Fruit fly (Drosophila melanogaster) whole organism, embryonic: ENCODE data around the gene Snx1.
A peak's percentile ranks its signal among the peaks of the same experiment; 100 is the strongest.

Experiments used
- Ada2b ChIP-seq: fragments of 200-800 bp; sonication (Bioruptor generic); IDR thresholded peaks from 2 replicates; pipeline ENCODE4 v1.3.6; 2022; ENCODE audit warnings: missing biosample characterization, missing genetic modification characterization
- Adf1 ChIP-seq: fragments of 200-800 bp; sonication (Bioruptor generic); IDR thresholded peaks from 2 replicates; pipeline ENCODE4 v1.3.6; 2022; ENCODE audit warnings: missing biosample characterization, missing genetic modification characterization
- Asciz ChIP-seq: fragments of 200-800 bp; sonication (Bioruptor generic); optimal IDR thresholded peaks from 2 replicates; lab custom pipeline; 2017; ENCODE audit warnings: missing biosample characterization, mild to moderate bottlenecking, missing genetic modification characterization, missing genetic modification reagents
- Bdp1 ChIP-seq: fragments of 200-800 bp; sonication (Bioruptor generic); optimal IDR thresholded peaks from 3 replicates; lab custom pipeline; 2016; ENCODE audit warnings: missing biosample characterization, missing genetic modification characterization
- CG10209 ChIP-seq: fragments of 200-800 bp; sonication (Bioruptor generic); optimal IDR thresholded peaks from 3 replicates; lab custom pipeline; 2017; ENCODE audit warnings: missing biosample characterization, mild to moderate bottlenecking, missing genetic modification characterization, missing genetic modification reagents
- CG12391 ChIP-seq: fragments of 200-800 bp; sonication (Bioruptor generic); optimal IDR thresholded peaks from 3 replicates; lab custom pipeline; 2018; ENCODE audit warnings: missing biosample characterization, mild to moderate bottlenecking, missing genetic modification characterization, moderate library complexity
- CG12942 ChIP-seq: fragments of 200-800 bp; sonication (Bioruptor generic); optimal IDR thresholded peaks from 3 replicates; lab custom pipeline; 2016; ENCODE audit warnings: missing biosample characterization, missing genetic modification characterization
- CG15696 ChIP-seq: fragments of 200-800 bp; sonication (Bioruptor generic); optimal IDR thresholded peaks from 2 replicates; lab custom pipeline; 2019; ENCODE audit warnings: missing biosample characterization, mild to moderate bottlenecking, missing genetic modification characterization, moderate library complexity
- CG17328 ChIP-seq: fragments of 200-800 bp; sonication (Bioruptor generic); IDR thresholded peaks from 2 replicates; pipeline ENCODE4 v1.3.6; 2022; ENCODE audit warnings: missing biosample characterization, missing genetic modification characterization
- CG18011 ChIP-seq: fragments of 200-800 bp; sonication (Bioruptor generic); optimal IDR thresholded peaks from 2 replicates; lab custom pipeline; 2017; ENCODE audit warnings: missing biosample characterization, missing genetic modification characterization, mild to moderate bottlenecking, moderate library complexity, missing genotype
- CG18476 ChIP-seq: fragments of 200-800 bp; sonication (Bioruptor generic); optimal IDR thresholded peaks from 2 replicates; lab custom pipeline; 2016; ENCODE audit warnings: missing biosample characterization, mild to moderate bottlenecking, missing genetic modification characterization
- CG2120 ChIP-seq: fragments of 200-800 bp; sonication (Bioruptor generic); optimal IDR thresholded peaks from 3 replicates; lab custom pipeline; 2016; ENCODE audit warnings: missing biosample characterization, missing genetic modification characterization
- CG3838 ChIP-seq: fragments of 200-800 bp; sonication (Bioruptor generic); optimal IDR thresholded peaks from 3 replicates; lab custom pipeline; 2016; ENCODE audit warnings: missing biosample characterization, missing genetic modification characterization
- CG4328 ChIP-seq: fragments of 200-800 bp; sonication (Bioruptor generic); optimal IDR thresholded peaks from 3 replicates; lab custom pipeline; 2017; ENCODE audit warnings: missing biosample characterization, missing genetic modification reagents, missing genetic modification characterization
- CG4820 ChIP-seq: fragments of 200-800 bp; sonication (Bioruptor generic); optimal IDR thresholded peaks from 3 replicates; lab custom pipeline; 2016; ENCODE audit warnings: missing biosample characterization, missing genetic modification characterization
- CG5953 ChIP-seq: fragments of 200-800 bp; sonication (Bioruptor generic); IDR thresholded peaks from 2 replicates; pipeline ENCODE4 v1.3.6; 2022; ENCODE audit warnings: missing biosample characterization, missing genetic modification characterization
- CG6272 ChIP-seq: fragments of 200-800 bp; sonication (Bioruptor generic); IDR thresholded peaks from 2 replicates; pipeline ENCODE4 v1.3.6; 2022; ENCODE audit warnings: missing biosample characterization, missing genetic modification characterization
- CG6689 ChIP-seq: fragments of 200-800 bp; sonication (Bioruptor generic); IDR thresholded peaks from 2 replicates; pipeline ENCODE4 v1.3.6; 2022; ENCODE audit warnings: missing biosample characterization, missing genetic modification characterization
- CG6854 ChIP-seq: fragments of 200-800 bp; sonication (Bioruptor generic); optimal IDR thresholded peaks from 3 replicates; lab custom pipeline; 2017; ENCODE audit warnings: missing biosample characterization, mild to moderate bottlenecking, missing genetic modification characterization
- CG7556 ChIP-seq: fragments of 200-800 bp; sonication (Bioruptor generic); optimal IDR thresholded peaks from 2 replicates; lab custom pipeline; 2017; ENCODE audit warnings: missing biosample characterization, mild to moderate bottlenecking, missing genetic modification characterization
- CG7839 ChIP-seq: fragments of 200-800 bp; sonication (Bioruptor generic); optimal IDR thresholded peaks from 3 replicates; lab custom pipeline; 2018; ENCODE audit warnings: missing biosample characterization, mild to moderate bottlenecking, missing genetic modification characterization, moderate library complexity
- CG7928 ChIP-seq: fragments of 200-800 bp; sonication (Bioruptor generic); optimal IDR thresholded peaks from 2 replicates; lab custom pipeline; 2017; ENCODE audit warnings: missing biosample characterization, mild to moderate bottlenecking, missing genetic modification characterization
- CG7987 ChIP-seq: fragments of 200-800 bp; sonication (Bioruptor generic); optimal IDR thresholded peaks from 2 replicates; lab custom pipeline; 2018; ENCODE audit warnings: missing biosample characterization, mild to moderate bottlenecking, missing genetic modification characterization, moderate library complexity
- CG9215 ChIP-seq: fragments of 200-800 bp; sonication (Bioruptor generic); IDR thresholded peaks from 2 replicates; pipeline ENCODE4 v1.3.6; 2022; ENCODE audit warnings: missing biosample characterization, missing genetic modification characterization
- CG9437 ChIP-seq: fragments of 200-800 bp; sonication (Bioruptor generic); optimal IDR thresholded peaks from 2 replicates; lab custom pipeline; 2018; ENCODE audit warnings: missing biosample characterization, mild to moderate bottlenecking, missing genetic modification characterization
- Chrac-16 ChIP-seq: fragments of 200-800 bp; sonication (Bioruptor generic); optimal IDR thresholded peaks from 3 replicates; lab custom pipeline; 2016; ENCODE audit warnings: missing biosample characterization, missing genetic modification characterization
- Elba2 ChIP-seq: fragments of 200-800 bp; sonication (Bioruptor generic); optimal IDR thresholded peaks from 3 replicates; lab custom pipeline; 2016; ENCODE audit warnings: missing biosample characterization, missing genetic modification characterization
- Ets65A ChIP-seq: fragments of 200-800 bp; sonication (Bioruptor generic); peaks from one replicate; lab custom pipeline; 2016; ENCODE audit warnings: missing biosample characterization, missing genetic modification characterization
- Fer2 ChIP-seq: fragments of 200-800 bp; sonication (Bioruptor generic); optimal IDR thresholded peaks from 2 replicates; lab custom pipeline; 2018; ENCODE audit warnings: missing biosample characterization, mild to moderate bottlenecking, missing genetic modification characterization, moderate library complexity
- Mad ChIP-seq: fragments of 200-800 bp; sonication (Bioruptor generic); optimal IDR thresholded peaks from 2 replicates; lab custom pipeline; 2016; ENCODE audit warnings: missing biosample characterization, missing genetic modification characterization
- Mrtf ChIP-seq: fragments of 200-800 bp; sonication (Bioruptor generic); IDR thresholded peaks from 3 replicates; pipeline ENCODE4 v1.3.6; 2022; ENCODE audit warnings: missing biosample characterization, missing genetic modification characterization
- NC2β ChIP-seq: fragments of 200-800 bp; sonication (Bioruptor generic); optimal IDR thresholded peaks from 2 replicates; lab custom pipeline; 2016; ENCODE audit warnings: missing biosample characterization, missing genetic modification characterization
- Nf-YB ChIP-seq: fragments of 200-800 bp; sonication (Bioruptor generic); optimal IDR thresholded peaks from 3 replicates; lab custom pipeline; 2019; ENCODE audit warnings: missing biosample characterization, mild to moderate bottlenecking, missing genetic modification characterization, moderate library complexity
- Tbp ChIP-seq: fragments of >200 bp; optimal IDR thresholded peaks from 2 replicates; lab custom pipeline; 2018; ENCODE audit warnings: missing biosample characterization, missing genetic modification characterization
- Xbp1 ChIP-seq: fragments of 200-800 bp; sonication (Bioruptor generic); optimal IDR thresholded peaks from 3 replicates; lab custom pipeline; 2016; ENCODE audit warnings: missing biosample characterization, mild to moderate bottlenecking, missing genetic modification characterization
- YL-1 ChIP-seq: fragments of 200-800 bp; sonication (Bioruptor generic); optimal IDR thresholded peaks from 3 replicates; lab custom pipeline; 2017; ENCODE audit warnings: missing biosample characterization, mild to moderate bottlenecking, missing genetic modification characterization
- chm ChIP-seq: fragments of 200-800 bp; sonication (Bioruptor generic); IDR thresholded peaks from 2 replicates; pipeline ENCODE4 v1.3.6; 2022; ENCODE audit warnings: missing biosample characterization, missing genetic modification characterization
- chn ChIP-seq: fragments of 200-800 bp; sonication (Bioruptor generic); optimal IDR thresholded peaks from 2 replicates; lab custom pipeline; 2016; ENCODE audit warnings: missing biosample characterization, missing genetic modification characterization
- ems ChIP-seq: fragments of 200-800 bp; sonication (Bioruptor generic); optimal IDR thresholded peaks from 3 replicates; lab custom pipeline; 2016; ENCODE audit warnings: missing biosample characterization, missing genetic modification characterization
- ewg ChIP-seq: fragments of 200-800 bp; sonication (Bioruptor generic); optimal IDR thresholded peaks from 3 replicates; lab custom pipeline; 2017; ENCODE audit warnings: mild to moderate bottlenecking, missing biosample characterization, missing genetic modification reagents, missing genetic modification characterization
- fd3F ChIP-seq: fragments of 200-800 bp; sonication (Bioruptor generic); optimal IDR thresholded peaks from 2 replicates; lab custom pipeline; 2018; ENCODE audit warnings: missing biosample characterization, mild to moderate bottlenecking, missing genetic modification characterization, moderate library complexity
- her ChIP-seq: fragments of 200-800 bp; sonication (Bioruptor generic); optimal IDR thresholded peaks from 2 replicates; lab custom pipeline; 2016; ENCODE audit warnings: missing biosample characterization, missing genetic modification characterization
- lmd ChIP-seq: fragments of 200-800 bp; sonication (Bioruptor generic); IDR thresholded peaks from 2 replicates; pipeline ENCODE4 v1.3.6; 2022; ENCODE audit warnings: missing biosample characterization, missing genetic modification characterization
- nau ChIP-seq: fragments of 200-800 bp; sonication (Bioruptor generic); optimal IDR thresholded peaks from 3 replicates; lab custom pipeline; 2017; ENCODE audit warnings: missing biosample characterization, mild to moderate bottlenecking, missing genetic modification characterization, missing genetic modification reagents
- nmo ChIP-seq: fragments of 200-800 bp; sonication (Bioruptor generic); optimal IDR thresholded peaks from 2 replicates; lab custom pipeline; 2018; ENCODE audit warnings: missing biosample characterization, mild to moderate bottlenecking, missing genetic modification characterization, moderate library complexity
- odd ChIP-seq: fragments of 200-800 bp; sonication (Bioruptor generic); optimal IDR thresholded peaks from 2 replicates; lab custom pipeline; 2017; ENCODE audit warnings: missing biosample characterization, mild to moderate bottlenecking, missing genetic modification characterization
- slp2 ChIP-seq: fragments of 200-800 bp; sonication (Bioruptor generic); optimal IDR thresholded peaks from 2 replicates; lab custom pipeline; 2016; ENCODE audit warnings: missing biosample characterization, missing genetic modification characterization
- tap ChIP-seq: fragments of 200-800 bp; optimal IDR thresholded peaks from 3 replicates; lab custom pipeline; 2019; ENCODE audit warnings: missing biosample characterization, mild to moderate bottlenecking, missing genetic modification characterization, moderate library complexity
- vfl ChIP-seq: fragments of 200-800 bp; sonication (Bioruptor generic); optimal IDR thresholded peaks from 2 replicates; lab custom pipeline; 2016; ENCODE audit warnings: missing biosample characterization, missing genetic modification characterization
- vnd ChIP-seq: fragments of 200-800 bp; sonication (Bioruptor generic); IDR thresholded peaks from 3 replicates; pipeline ENCODE4 v1.3.6; 2022; ENCODE audit warnings: missing biosample characterization, missing genetic modification characterization; ENCODE audit not compliant: partially characterized antibody
- zfh1 ChIP-seq: fragments of 200-800 bp; sonication (Bioruptor generic); IDR thresholded peaks from 3 replicates; pipeline ENCODE4 v1.3.6; 2022; ENCODE audit warnings: missing biosample characterization, missing genetic modification characterization

The Snx1 gene

DNA sequence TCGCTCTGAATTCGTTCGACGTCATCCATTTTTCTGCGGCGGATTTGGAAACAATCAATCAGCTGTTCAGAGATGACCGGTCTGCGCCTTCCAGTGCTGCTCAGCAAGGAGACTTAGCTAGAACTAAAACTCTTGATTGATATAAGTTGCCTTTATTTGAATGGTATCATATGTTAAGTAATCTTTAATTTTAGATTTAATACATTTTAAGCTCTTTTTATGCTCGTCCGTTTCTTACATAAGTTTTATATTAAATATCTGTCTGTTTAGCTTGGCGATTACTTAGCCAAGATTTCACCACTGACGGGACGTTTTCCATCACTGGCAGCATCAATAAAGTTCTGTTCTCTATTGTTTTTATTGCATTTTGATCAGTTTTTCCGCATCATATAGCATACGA lies 7.5 kb downstream of the Snx1 start, which contains the start of the genes Cog3 and Sec5:
Gene Cog3, minus strand, starts transcription at position 58 of the 400 bp plus-strand sequence.
Gene Sec5, plus strand, starts transcription at position 296 of the 400 bp plus-strand sequence.
- TF ChIP-seq CG6272 (GFP tag; lab: Robert Waterston, UW) (peak; percentile 28; the same call in 1 of the 2 replicates), lmd (peak; percentile 71), Tbp (GFP tag; lab: Kevin White, UChicago) (peak; percentile 81), CG7928 (GFP tag; lab: Kevin White, UChicago) (no peak), nmo (GFP tag; lab: Kevin White, UChicago) (peak; percentile 72), CG7556 (GFP tag; lab: Kevin White, UChicago) (peak; percentile 38), Asciz (no peak), Mad (peak; percentile 80), CG15696 (peak; percentile 69), CG6689 (GFP tag; lab: Robert Waterston, UW) (peak; percentile 31; the same call in 1 of the 2 replicates), ewg (no peak), tap (tag; lab: Kevin White, UChicago) (no peak), CG9437 (GFP tag; lab: Kevin White, UChicago) (peak; percentile 59), CG3838 (GFP tag; lab: Kevin White, UChicago) (no peak), nau (GFP tag; lab: Kevin White, UChicago) (no peak), her (GFP tag; lab: Kevin White, UChicago) (no peak), CG2120 (GFP tag; lab: Kevin White, UChicago) (peak; percentile 90), zfh1 (GFP tag; lab: Robert Waterston, UW) (0 out of 3 replicates have a peak, but pooled peaks have one; percentile 43), vfl (GFP tag; lab: Kevin White, UChicago) (peak; percentile 60), NC2β (GFP tag; lab: Kevin White, UChicago) (peak; percentile 17), CG7987 (GFP tag; lab: Kevin White, UChicago) (peak; percentile 26), chn (GFP tag; lab: Kevin White, UChicago) (peak; percentile 47), Nf-YB (GFP tag; lab: Kevin White, UChicago) (no peak), CG12942 (GFP tag; lab: Kevin White, UChicago) (peak; percentile 18), Chrac-16 (GFP tag; lab: Kevin White, UChicago) (peak; percentile 61), CG6854 (no peak), YL-1 (peak; percentile 86), chm (no peak), CG10209 (GFP tag; lab: Kevin White, UChicago) (peak; percentile 62), Elba2 (GFP tag; lab: Kevin White, UChicago) (peak; percentile 20), CG4328 (GFP tag; lab: Kevin White, UChicago) (peak; percentile 63), Fer2 (tag; lab: Kevin White, UChicago) (peak; percentile 66), CG4820 (GFP tag; lab: Kevin White, UChicago) (peak; percentile 27), CG9215 (GFP tag; lab: Robert Waterston, UW) (peak; percentile 76), CG17328 (no peak), Ada2b (GFP tag; lab: Robert Waterston, UW) (peak; percentile 23; the same call in 1 of the 2 replicates), Mrtf (GFP tag; lab: Robert Waterston, UW) (peak; percentile 36; the same call in 1 of the 3 replicates), CG7839 (no peak), Xbp1 (GFP tag; lab: Kevin White, UChicago) (peak; percentile 58), ems (GFP tag; lab: Kevin White, UChicago) (peak; percentile 57), vnd (GFP tag; lab: Robert Waterston, UW) (0 out of 3 replicates have a peak, but pooled peaks have one; percentile 21), CG12391 (tag; lab: Kevin White, UChicago) (peak; percentile 83), CG18011 (GFP tag; lab: Kevin White, UChicago) (peak; percentile 29), Ets65A (peak; percentile 61), fd3F (GFP tag; lab: Kevin White, UChicago) (peak; percentile 34), Bdp1 (peak; percentile 67), CG5953 (GFP tag; lab: Robert Waterston, UW) (no peak), slp2 (peak; percentile 6), odd (GFP tag; lab: Kevin White, UChicago) (no peak), CG18476 (GFP tag; lab: Kevin White, UChicago) (peak; percentile 2), Adf1 (GFP tag; lab: Robert Waterston, UW) (no peak)
